Worm (Caenorhabditis elegans): ENCODE data around the gene pcca-1.

pcca-1 gene

DNA sequence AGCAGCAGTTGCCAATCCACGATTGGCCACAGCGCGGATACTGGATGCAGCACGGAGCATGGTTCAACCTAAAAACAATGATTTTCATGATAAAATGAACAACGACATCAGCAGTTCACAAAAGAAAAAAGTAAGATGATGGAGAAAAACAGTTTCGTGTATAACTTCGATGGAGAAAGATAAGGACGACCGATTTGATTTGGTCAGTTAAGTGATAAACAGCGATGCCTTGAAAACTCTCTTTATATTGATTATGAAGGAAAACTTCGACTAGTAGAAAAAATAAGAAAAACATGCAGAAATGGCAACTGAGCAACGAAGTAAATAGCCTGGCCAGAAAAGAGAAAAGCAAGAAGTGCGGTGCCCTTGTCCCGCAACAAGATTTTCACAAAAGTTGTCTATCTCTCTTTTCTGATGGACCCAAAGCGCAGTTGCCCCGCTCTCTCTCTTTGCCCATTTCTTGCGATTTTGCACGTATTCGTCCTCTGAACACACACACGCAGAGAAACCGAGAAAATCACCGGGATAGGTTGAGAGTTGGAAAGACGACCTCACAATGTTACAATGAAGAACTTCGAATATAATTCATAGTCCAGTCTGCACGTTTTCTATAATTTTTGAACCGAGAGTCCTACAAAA, at the start of gene pcca-1:
Gene pcca-1, minus strand, starts transcription at position 68 of the 639 bp plus-strand sequence.
- no peak for TF ChIP-seq zag-1 (tag; optimal IDR thresholded peaks at IDR 0.05)
- no peak for TF ChIP-seq nhr-12 (tag; optimal IDR thresholded peaks at IDR 0.05)
- TF ChIP-seq nfya-1 (tag; optimal IDR thresholded peaks at IDR 0.05; ENCODE audit: insufficient read depth) = peak; percentile 47
- TF ChIP-seq ceh-28 (tag; optimal IDR thresholded peaks at IDR 0.05) = peak; percentile 42
- peak; percentile 46 for TF ChIP-seq elt-2 (tag; optimal IDR thresholded peaks at IDR 0.05)
- TF ChIP-seq ztf-11 (tag; optimal IDR thresholded peaks at IDR 0.05) = no peak
- no peak for TF ChIP-seq skn-1 (tag; optimal IDR thresholded peaks at IDR 0.05)
- peak; percentile 6 for TF ChIP-seq lin-39 (tag; optimal IDR thresholded peaks at IDR 0.05)

DNA sequence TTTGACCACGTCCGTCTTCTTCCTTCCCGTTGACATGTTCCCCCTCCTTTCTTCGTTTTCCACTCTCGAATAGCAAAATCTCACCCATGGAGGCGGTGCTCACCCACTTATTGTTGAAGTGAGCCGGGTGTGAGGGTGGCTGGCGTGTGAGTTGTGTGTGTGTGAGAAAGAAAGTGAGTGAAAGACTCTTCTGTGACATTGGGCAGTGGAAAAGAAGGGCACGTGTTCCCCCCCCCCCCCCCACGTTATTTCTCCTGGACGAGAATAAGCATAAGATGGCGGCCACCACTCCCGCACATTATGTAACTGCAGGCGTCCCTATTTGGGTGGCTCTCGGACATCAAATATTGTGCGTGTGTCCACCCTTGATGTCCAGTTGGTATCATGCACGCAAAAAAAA, 49.4 kb upstream of the pcca-1 start:
- TF ChIP-seq nhr-43 (tag; optimal IDR thresholded peaks at IDR 0.05; ENCODE audit: poor library complexity, severe bottlenecking) = no peak
- no peak for TF ChIP-seq eor-1 (tag; optimal IDR thresholded peaks at IDR 0.05)
- no peak for TF ChIP-seq R02D3.7 (tag; optimal IDR thresholded peaks at IDR 0.05)
- TF ChIP-seq lin-39 (tag; optimal IDR thresholded peaks at IDR 0.05) = no peak
- TF ChIP-seq elt-2 (tag; optimal IDR thresholded peaks at IDR 0.05) = no peak
- no peak for TF ChIP-seq egl-5 (tag; optimal IDR thresholded peaks at IDR 0.05)
- TF ChIP-seq elt-1 (tag; optimal IDR thresholded peaks at IDR 0.05) = no peak
- TF ChIP-seq egl-27 (tag; optimal IDR thresholded peaks at IDR 0.05) = no peak

DNA sequence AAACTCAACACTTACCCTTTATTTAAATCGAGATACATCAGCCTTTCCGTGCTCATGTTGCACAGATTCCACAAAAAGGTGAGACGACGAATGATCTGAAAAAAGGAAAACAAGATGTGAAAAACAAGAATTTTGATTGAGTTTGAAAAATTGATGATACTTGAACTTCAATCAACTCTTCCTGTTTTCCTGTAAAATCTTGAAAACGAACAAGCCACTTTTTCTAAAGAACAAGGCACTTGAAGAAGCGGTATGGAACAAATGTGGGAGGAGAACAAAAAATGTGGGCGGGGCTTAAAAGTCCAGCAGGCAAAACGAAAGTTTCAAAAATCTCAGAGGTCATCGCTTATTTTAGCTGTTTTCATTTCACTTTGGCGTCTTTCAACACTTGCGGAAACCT, 46.2 kb upstream of the pcca-1 start, which contains the start of gene kvs-1:
Gene kvs-1, minus strand, starts transcription at position 101 of the 400 bp plus-strand sequence.
- TF ChIP-seq elt-3 (tag; optimal IDR thresholded peaks at IDR 0.05) (no peak), pqm-1 (tag; optimal IDR thresholded peaks at IDR 0.05) (no peak), nhr-77 (tag; optimal IDR thresholded peaks at IDR 0.05) (no peak), nhr-76 (tag; optimal IDR thresholded peaks at IDR 0.05) (no peak), snpc-4 (tag; optimal IDR thresholded peaks at IDR 0.05) (no peak), unc-39 (tag; optimal IDR thresholded peaks at IDR 0.05) (no peak), fos-1 (tag; optimal IDR thresholded peaks at IDR 0.05) (no peak), ceh-82 (tag; optimal IDR thresholded peaks at IDR 0.05) (no peak), lin-39 (tag; optimal IDR thresholded peaks at IDR 0.05) (no peak), mdl-1 (tag; optimal IDR thresholded peaks at IDR 0.05) (no peak), ceh-28 (tag; optimal IDR thresholded peaks at IDR 0.05) (no peak), ztf-4 (tag; optimal IDR thresholded peaks at IDR 0.05) (no peak), nhr-67 (tag; optimal IDR thresholded peaks at IDR 0.05) (no peak)

DNA sequence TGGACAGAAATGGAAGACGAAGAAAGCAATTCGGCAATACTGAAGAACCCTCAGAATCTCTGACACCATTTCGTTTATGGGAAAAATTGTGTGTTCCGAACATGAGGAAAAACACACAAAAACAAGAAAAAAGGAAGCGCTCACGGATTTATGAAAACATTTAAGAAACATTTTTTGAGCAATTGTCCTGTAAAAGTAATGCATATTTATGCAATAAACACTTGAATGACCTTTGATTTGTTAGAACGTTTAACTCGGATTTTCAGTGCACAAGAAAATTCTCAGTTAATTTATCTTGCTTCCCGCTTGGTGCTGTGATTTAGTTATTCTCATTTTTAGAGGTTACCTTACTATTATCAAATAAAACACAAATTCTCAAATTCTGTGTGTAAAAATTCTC, 43.1 kb upstream of the pcca-1 start:
- TF ChIP-seq skn-1 (tag; optimal IDR thresholded peaks at IDR 0.05) (no peak), nhr-43 (tag; optimal IDR thresholded peaks at IDR 0.05; ENCODE audit: poor library complexity, severe bottlenecking) (no peak), elt-2 (tag; optimal IDR thresholded peaks at IDR 0.05) (no peak), ceh-9 (tag; optimal IDR thresholded peaks at IDR 0.05) (no peak), tbx-2 (tag; optimal IDR thresholded peaks at IDR 0.05) (no peak), jun-1 (tag; optimal IDR thresholded peaks at IDR 0.05) (no peak), R02D3.7 (tag; optimal IDR thresholded peaks at IDR 0.05) (no peak), nhr-11 (tag; optimal IDR thresholded peaks at IDR 0.05) (no peak), mdl-1 (tag; optimal IDR thresholded peaks at IDR 0.05) (no peak), nhr-23 (tag; optimal IDR thresholded peaks at IDR 0.05) (no peak), elt-1 (tag; optimal IDR thresholded peaks at IDR 0.05) (no peak), unc-62 (GFP tag; optimal IDR thresholded peaks at IDR 0.05) (no peak), nhr-28 (tag; optimal IDR thresholded peaks at IDR 0.05) (no peak), pqm-1 (tag; optimal IDR thresholded peaks at IDR 0.05) (no peak)

DNA sequence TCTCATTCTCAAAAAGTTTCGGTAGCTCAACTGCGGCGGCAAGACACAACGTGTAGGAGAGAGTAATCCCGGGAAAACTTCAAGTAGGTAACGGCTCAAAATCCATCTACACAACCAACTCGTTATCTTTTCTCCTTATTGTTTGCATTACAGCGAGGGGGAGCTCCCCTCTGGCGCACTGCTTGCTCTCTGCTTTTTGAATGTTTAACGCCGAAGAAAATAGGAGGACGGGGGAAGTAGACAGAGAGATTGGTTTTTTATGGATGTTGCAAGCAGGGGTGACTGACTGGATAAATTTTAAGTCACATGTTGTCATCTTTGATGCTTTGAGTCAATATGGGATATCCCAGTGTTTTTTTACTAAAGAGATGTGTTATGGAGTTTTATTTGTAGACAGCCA, 28.8 kb upstream of the pcca-1 start:
- TF ChIP-seq pha-4 (tag; optimal IDR thresholded peaks at IDR 0.05) (peak; percentile 61), nhr-28 (tag; optimal IDR thresholded peaks at IDR 0.05) (no peak)

DNA sequence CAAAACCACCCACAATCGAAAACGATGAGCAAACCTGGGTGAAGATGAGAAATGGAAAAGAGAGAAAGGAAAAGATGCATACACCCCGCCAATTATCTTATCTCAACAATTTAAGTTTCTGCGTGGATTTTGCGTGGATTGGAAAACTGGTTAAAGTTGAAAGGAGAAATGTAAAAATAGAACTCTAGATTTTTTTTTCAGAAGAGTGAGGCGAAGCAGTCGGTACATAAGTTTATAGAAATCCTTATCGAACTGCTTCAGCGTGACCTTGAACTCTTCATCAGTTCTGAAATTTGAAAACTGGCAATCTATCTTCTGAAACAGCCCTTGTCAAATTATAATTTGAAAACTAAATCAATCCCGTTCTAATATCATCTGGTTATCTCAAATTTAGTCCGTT, 28.3 kb upstream of the pcca-1 start, which contains the start of gene clik-2:
Gene clik-2, minus strand, starts transcription at position 101 of the 400 bp plus-strand sequence.
- no peak for TF ChIP-seq egl-27 (tag; optimal IDR thresholded peaks at IDR 0.05)
- no peak for TF ChIP-seq jun-1 (tag; optimal IDR thresholded peaks at IDR 0.05)
- TF ChIP-seq hmg-11 (tag; optimal IDR thresholded peaks at IDR 0.05) = no peak

All from whole organism, L3 larva.